Fruit fly (Drosophila melanogaster) whole organism, pupa: Measurements from ENCODE around the gene loj.

Experiments used
- CG10348 ChIP-seq: fragments of 200-800 bp; sonication (Bioruptor generic); IDR thresholded peaks from 2 replicates; pipeline ENCODE4 v1.3.6; 2022; ENCODE audit warnings: missing biosample characterization, missing genetic modification characterization
- CG12605 ChIP-seq: fragments of 200-800 bp; sonication (Bioruptor generic); IDR thresholded peaks from 2 replicates; pipeline ENCODE4 v1.3.6; 2022; ENCODE audit warnings: missing biosample characterization, missing genetic modification characterization
- CG15710 ChIP-seq: fragments of 200-800 bp; sonication (Bioruptor generic); optimal IDR thresholded peaks from 2 replicates; lab custom pipeline; 2018; ENCODE audit warnings: missing biosample characterization, mild to moderate bottlenecking, missing genetic modification characterization, moderate library complexity
- CG32121 ChIP-seq: fragments of 200-800 bp; sonication (Bioruptor generic); IDR thresholded peaks from 2 replicates; pipeline ENCODE4 v1.3.6; 2022; ENCODE audit warnings: missing biosample characterization, missing genetic modification characterization
- Pif1A ChIP-seq: fragments of 200-800 bp; sonication (Bioruptor generic); optimal IDR thresholded peaks from 3 replicates; lab custom pipeline; 2016; ENCODE audit warnings: missing biosample characterization, missing genetic modification characterization
- gl ChIP-seq: fragments of 200-800 bp; sonication (Bioruptor generic); optimal IDR thresholded peaks from 2 replicates; lab custom pipeline; 2018; ENCODE audit warnings: missing biosample characterization, mild to moderate bottlenecking, missing genetic modification characterization

DNA sequence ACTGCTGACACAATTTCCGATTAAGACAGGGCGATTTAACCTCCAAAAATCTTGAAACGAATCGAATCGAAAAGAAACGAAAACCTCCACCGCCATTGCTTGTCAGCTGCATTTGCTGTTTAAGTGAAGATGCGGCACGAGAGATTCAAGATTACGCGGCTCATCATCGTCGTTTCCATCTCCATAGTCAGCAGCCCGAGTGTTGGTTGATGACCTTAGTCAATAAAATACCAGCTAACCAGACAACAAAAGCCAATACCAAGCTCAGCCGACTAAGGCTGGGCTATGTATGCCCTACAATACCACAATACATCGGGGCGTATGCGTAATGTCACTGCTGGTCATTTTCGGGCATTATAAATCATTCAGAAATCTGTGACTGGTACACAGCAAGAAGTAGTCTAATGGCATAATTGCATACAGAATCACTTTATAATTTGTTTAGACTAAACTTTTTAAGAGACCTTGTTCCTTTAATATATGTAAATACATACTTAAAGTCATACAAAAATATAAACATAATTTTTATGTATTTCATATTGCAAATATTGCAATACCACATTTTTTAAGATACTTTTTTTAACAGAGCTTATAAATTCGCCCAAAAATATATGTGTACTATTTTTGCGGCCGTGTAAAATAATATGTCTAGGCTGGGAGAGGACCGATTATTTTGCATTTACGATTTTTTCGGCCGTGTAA, 46.1 kb downstream of the loj start:
- TF ChIP-seq CG15710 (tag; lab: Kevin White, UChicago) (no peak), CG12605 (GFP tag; lab: Robert Waterston, UW) (no peak), CG32121 (GFP tag; lab: Robert Waterston, UW) (no peak), gl (tag; lab: Kevin White, UChicago) (no peak), CG10348 (no peak), Pif1A (no peak)
